Worm (Caenorhabditis elegans): ENCODE results near the gene ccdc-149.
A peak's percentile ranks its signal among the peaks of the same experiment; 100 is the strongest.

Gene ccdc-149

DNA sequence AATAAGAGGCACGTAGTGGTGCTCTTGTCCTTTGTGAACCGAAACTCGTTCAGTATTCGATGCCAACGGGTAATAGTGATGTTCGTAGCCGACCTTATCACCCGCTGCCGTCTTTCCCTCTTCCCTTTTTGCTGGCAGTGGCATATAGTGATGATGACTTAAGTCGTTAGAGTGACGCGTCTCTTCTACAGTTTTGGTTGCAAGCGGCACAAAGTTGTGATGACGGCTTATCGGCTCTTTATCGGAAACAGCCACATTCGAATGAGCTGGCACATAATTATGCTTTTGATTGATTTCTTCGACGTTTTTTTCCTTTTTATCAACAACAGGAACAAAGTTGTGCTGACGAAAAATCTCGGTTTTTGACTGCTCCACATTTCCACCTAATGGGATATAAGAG, 4.1 kb upstream of the ccdc-149 start (continued):
- TF ChIP-seq ceh-44 (GFP tag; IDR thresholded peaks at IDR 0.05): no peak
- TF ChIP-seq lsy-2 (tag; optimal IDR thresholded peaks at IDR 0.05): peak in 1 of 2 experiments; percentile 30
- no peak for TF ChIP-seq ztf-7 (tag; optimal IDR thresholded peaks at IDR 0.05)
- no peak for TF ChIP-seq dpl-1 (GFP tag; optimal IDR thresholded peaks at IDR 0.05)
- TF ChIP-seq T26A8.4 (GFP tag; IDR thresholded peaks at IDR 0.05): no peak
- TF ChIP-seq Y48G9A.11 (GFP tag; IDR thresholded peaks at IDR 0.05): no peak
- no peak for TF ChIP-seq fos-1 (tag; optimal IDR thresholded peaks at IDR 0.05)
- TF ChIP-seq hlh-11 (tag; optimal IDR thresholded peaks at IDR 0.05): peak; percentile 92
- no peak for TF ChIP-seq sdz-12 (GFP tag; optimal IDR thresholded peaks at IDR 0.05)
- TF ChIP-seq madf-9 (GFP tag; conservative IDR thresholded peaks at IDR 0.05): 0 out of 2 replicates have a peak, but pooled peaks have one; percentile 15
- TF ChIP-seq jun-1 (tag; optimal IDR thresholded peaks at IDR 0.05): peak; percentile 29
- peak; percentile 78 for TF ChIP-seq nhr-77 (tag; optimal IDR thresholded peaks at IDR 0.05)
- TF ChIP-seq unc-39 (tag; optimal IDR thresholded peaks at IDR 0.05): no peak
- TF ChIP-seq pqm-1 (tag; optimal IDR thresholded peaks at IDR 0.05): peak; percentile 94
- 0 out of 2 replicates have a peak, but pooled peaks have one; percentile 43 for TF ChIP-seq tag-97 (GFP tag; IDR thresholded peaks at IDR 0.05)
- peak; percentile 91 for TF ChIP-seq php-3 (GFP tag; IDR thresholded peaks at IDR 0.05)
- TF ChIP-seq nhr-48 (tag; optimal IDR thresholded peaks at IDR 0.05): peak; percentile 54

DNA sequence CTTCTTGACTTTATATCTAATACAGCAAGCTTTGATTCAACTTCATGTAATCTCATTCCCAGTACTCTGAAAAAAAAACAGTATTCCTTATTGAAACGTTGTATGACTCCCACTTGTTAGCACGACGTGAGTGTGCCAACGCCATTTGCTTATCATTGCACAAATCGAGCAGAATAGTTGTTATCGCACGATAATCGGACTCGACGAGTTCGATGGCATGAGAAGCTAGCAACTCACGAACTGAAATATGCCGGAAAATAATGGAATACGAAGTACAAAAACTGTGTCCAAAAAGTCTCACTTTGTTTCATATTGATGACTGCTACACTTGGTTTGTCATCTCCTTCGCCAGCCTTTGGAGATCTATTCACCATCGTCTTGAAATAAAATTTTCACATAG, 1.7 kb downstream of the ccdc-149 start:
- TF ChIP-seq mdl-1 (tag; optimal IDR thresholded peaks at IDR 0.05) (peak in 1 of 2 experiments; percentile 24), nhr-10 (tag; optimal IDR thresholded peaks at IDR 0.05) (no peak), lin-13 (GFP tag; optimal IDR thresholded peaks at IDR 0.05) (no peak), lin-1 (GFP tag; IDR thresholded peaks at IDR 0.05) (0 out of 2 replicates have a peak, but pooled peaks have one; percentile 24), gei-8 (GFP tag; optimal IDR thresholded peaks at IDR 0.05) (no peak), madf-5 (GFP tag; IDR thresholded peaks at IDR 0.05) (no peak), dve-1 (tag; optimal IDR thresholded peaks at IDR 0.05; ENCODE audit: insufficient read depth) (peak; percentile 57), pqm-1 (tag; optimal IDR thresholded peaks at IDR 0.05) (peak; percentile 96), nhr-28 (tag; optimal IDR thresholded peaks at IDR 0.05) (peak; percentile 90), ZK546.5 (tag; optimal IDR thresholded peaks at IDR 0.05) (no peak), tra-1 (GFP tag; IDR thresholded peaks at IDR 0.05) (0 out of 2 replicates have a peak, but pooled peaks have one; percentile 17), nhr-77 (tag; optimal IDR thresholded peaks at IDR 0.05) (peak; percentile 39), unc-62 (GFP tag; optimal IDR thresholded peaks at IDR 0.05 in 1 of 2) (peak in 1 of 2 experiments; percentile 54), unc-62 (tag; optimal IDR thresholded peaks at IDR 0.05) (no peak), php-3 (GFP tag; IDR thresholded peaks at IDR 0.05) (0 out of 2 replicates have a peak, but pooled peaks have one; percentile 26), dmd-6 (GFP tag; IDR thresholded peaks at IDR 0.05) (peak; percentile 81), mxl-3 (GFP tag; optimal IDR thresholded peaks at IDR 0.05) (peak; percentile 34), hlh-11 (tag; optimal IDR thresholded peaks at IDR 0.05) (peak; percentile 69), daf-16 (GFP tag; optimal IDR thresholded peaks at IDR 0.05) (no peak), daf-16 (tag; optimal IDR thresholded peaks at IDR 0.05) (peak; percentile 81)

ce11 chrX:11507836-11508235, 3.4 kb downstream of the ccdc-149 start:
- TF ChIP-seq dmd-8 (GFP tag; IDR thresholded peaks at IDR 0.05): no peak
- peak in 1 of 2 experiments; percentile 91 for TF ChIP-seq unc-62 (GFP tag; optimal IDR thresholded peaks at IDR 0.05 in 1 of 2)
- no peak for TF ChIP-seq unc-62 (tag; optimal IDR thresholded peaks at IDR 0.05)

DNA sequence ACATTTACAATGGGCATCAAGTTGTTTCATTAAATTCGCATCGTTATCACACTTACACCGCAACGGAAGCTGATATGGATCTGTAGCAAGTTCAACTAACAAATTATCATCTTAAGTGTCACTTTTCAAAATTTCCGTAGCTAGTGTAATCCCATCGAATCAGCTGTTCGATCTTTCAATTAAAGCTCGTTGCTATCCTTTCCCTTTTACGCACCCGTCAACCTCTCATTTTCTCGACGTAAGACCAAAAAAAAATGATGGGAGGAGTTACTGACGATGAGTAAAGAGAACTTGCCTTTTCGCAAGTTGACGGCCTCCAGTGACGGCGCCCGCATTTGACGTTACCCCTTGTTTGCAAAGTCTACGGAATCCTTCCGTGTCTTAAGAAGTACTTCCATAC, 9.3 kb downstream of the ccdc-149 start, which contains the start of gene F29G6.1:
F29G6.1 (plus strand) TSS at position 301 of the 400 bp plus-strand sequence.
- no peak for TF ChIP-seq Y48G9A.11 (GFP tag; IDR thresholded peaks at IDR 0.05)
- TF ChIP-seq lin-39 (tag; optimal IDR thresholded peaks at IDR 0.05): no peak
- TF ChIP-seq ZK546.5 (tag; optimal IDR thresholded peaks at IDR 0.05): no peak
- no peak for TF ChIP-seq lin-29 (GFP tag; IDR thresholded peaks at IDR 0.05)
- TF ChIP-seq tra-1 (GFP tag; IDR thresholded peaks at IDR 0.05): no peak
- peak in 1 of 2 experiments; percentile 42 for TF ChIP-seq unc-62 (GFP tag; optimal IDR thresholded peaks at IDR 0.05 in 1 of 2)
- TF ChIP-seq unc-62 (tag; optimal IDR thresholded peaks at IDR 0.05): no peak
- no peak for TF ChIP-seq aha-1 (tag)
- no peak for TF ChIP-seq zag-1 (tag; optimal IDR thresholded peaks at IDR 0.05)
- no peak for TF ChIP-seq unc-130 (GFP tag; optimal IDR thresholded peaks at IDR 0.05)

All from whole organism, L4 larva.